Worm (Caenorhabditis elegans) whole organism, late embryonic: ENCODE data around the gene Y82E9BR.22.
"Not testable (repeated sequence)": the region's sequence is repeated elsewhere in the genome, so short reads cannot be mapped to it uniquely, and the experiment has no call there.

Experiments
- C08G9.2 ChIP-seq: sonication (generic microtip); optimal IDR thresholded peaks from 2 replicates; lab custom pipeline; 2016; ENCODE audit warnings: mild to moderate bottlenecking, missing genetic modification characterization, moderate library complexity, missing compliant biosample characterization
- ahr-1 ChIP-seq: sonication (generic microtip); optimal IDR thresholded peaks from 2 replicates; lab custom pipeline; 2016; ENCODE audit warnings: missing genetic modification characterization, missing compliant biosample characterization
- ama-1 ChIP-seq: fragments of 150-350 bp; optimal IDR thresholded peaks from 2 replicates; lab custom pipeline; 2014
- ceh-18 ChIP-seq: sonication (generic microtip); optimal IDR thresholded peaks from 2 replicates; lab custom pipeline; 2016; ENCODE audit warnings: missing genetic modification characterization, missing compliant biosample characterization
- ceh-19 ChIP-seq: fragments of 200-800 bp; sonication (Bioruptor generic); optimal IDR thresholded peaks from 2 replicates; lab custom pipeline; 2018; ENCODE audit warnings: mild to moderate bottlenecking, missing genetic modification characterization, missing compliant biosample characterization
- ceh-22 ChIP-seq: sonication (generic microtip); optimal IDR thresholded peaks from 2 replicates; lab custom pipeline; 2017; ENCODE audit warnings: missing biosample characterization, missing genetic modification characterization
- ceh-24 ChIP-seq: sonication (generic microtip); optimal IDR thresholded peaks from 2 replicates; lab custom pipeline; 2016; ENCODE audit warnings: mild to moderate bottlenecking, missing genetic modification characterization, missing compliant biosample characterization
- ceh-30 ChIP-seq: fragments of 150-350 bp; optimal IDR thresholded peaks from 2 replicates; lab custom pipeline; 2014; ENCODE audit warnings: missing biosample characterization, missing genetic modification characterization
- ceh-34 ChIP-seq: sonication (generic microtip); optimal IDR thresholded peaks from 2 replicates; lab custom pipeline; 2016; ENCODE audit warnings: mild to moderate bottlenecking, missing genetic modification characterization, missing compliant biosample characterization
- dmd-4 ChIP-seq: sonication (generic microtip); optimal IDR thresholded peaks from 2 replicates; lab custom pipeline; 2016; ENCODE audit warnings: borderline replicate concordance, missing genetic modification characterization, missing compliant biosample characterization
- elt-2 ChIP-seq: sonication (generic microtip); optimal IDR thresholded peaks from 2 replicates; lab custom pipeline; 2016; ENCODE audit warnings: missing genetic modification reagents, missing genetic modification characterization, missing compliant biosample characterization
- elt-4 ChIP-seq: sonication (generic microtip); optimal IDR thresholded peaks from 2 replicates; lab custom pipeline; 2016; ENCODE audit warnings: missing genetic modification characterization, missing compliant biosample characterization
- ets-4 ChIP-seq: sonication (generic microtip); optimal IDR thresholded peaks from 2 replicates; lab custom pipeline; 2016; ENCODE audit warnings: missing genetic modification characterization, missing compliant biosample characterization
- fax-1 ChIP-seq: sonication (generic microtip); optimal IDR thresholded peaks from 2 replicates; lab custom pipeline; 2016; ENCODE audit warnings: missing genotype, missing genetic modification characterization, missing compliant biosample characterization
- hlh-15 ChIP-seq: sonication (generic microtip); optimal IDR thresholded peaks from 2 replicates; lab custom pipeline; 2016; ENCODE audit warnings: missing genetic modification characterization, missing compliant biosample characterization
- hlh-30 ChIP-seq: sonication (generic microtip); optimal IDR thresholded peaks from 2 replicates; lab custom pipeline; 2017; ENCODE audit warnings: antibody characterized with exemption, missing genetic modification characterization, missing compliant biosample characterization; ENCODE audit not compliant: insufficient read depth
- hlh-6 ChIP-seq: sonication (generic microtip); optimal IDR thresholded peaks from 2 replicates; lab custom pipeline; 2016; ENCODE audit warnings: missing genotype, missing genetic modification characterization, missing compliant biosample characterization
- hlh-8 ChIP-seq: sonication (generic microtip); optimal IDR thresholded peaks from 2 replicates; lab custom pipeline; 2016; ENCODE audit warnings: missing genotype, missing genetic modification characterization, missing compliant biosample characterization
- nhr-232 ChIP-seq: sonication (generic microtip); optimal IDR thresholded peaks from 2 replicates; lab custom pipeline; 2016; ENCODE audit warnings: missing genetic modification characterization, missing compliant biosample characterization
- npax-4 ChIP-seq: sonication (generic microtip); optimal IDR thresholded peaks from 2 replicates; lab custom pipeline; 2016; ENCODE audit warnings: missing genetic modification characterization, missing compliant biosample characterization
- odd-2 ChIP-seq: sonication (generic microtip); optimal IDR thresholded peaks from 2 replicates; lab custom pipeline; 2017; ENCODE audit warnings: antibody characterized with exemption, mild to moderate bottlenecking, missing genetic modification characterization, missing compliant biosample characterization
- pat-9 ChIP-seq: fragments of 200-800 bp; sonication (Bioruptor generic); optimal IDR thresholded peaks from 2 replicates; lab custom pipeline; 2018; ENCODE audit warnings: mild to moderate bottlenecking, missing genetic modification characterization, moderate library complexity, missing compliant biosample characterization
- pha-2 ChIP-seq: sonication (generic microtip); optimal IDR thresholded peaks from 2 replicates; lab custom pipeline; 2017; ENCODE audit warnings: mild to moderate bottlenecking, missing genetic modification characterization, missing compliant biosample characterization
- pha-4 ChIP-seq: fragments of 150-350 bp; optimal IDR thresholded peaks from 2 replicates; lab custom pipeline; 2018; ENCODE audit warnings: missing biosample characterization, missing genetic modification reagents, missing genetic modification characterization
- pqm-1 ChIP-seq: sonication (generic microtip); optimal IDR thresholded peaks from 2 replicates; lab custom pipeline; 2016; ENCODE audit warnings: missing genetic modification characterization, missing compliant biosample characterization
- rnt-1 ChIP-seq: sonication (generic microtip); optimal IDR thresholded peaks from 2 replicates; lab custom pipeline; 2016; ENCODE audit warnings: missing genetic modification characterization, missing compliant biosample characterization
- sox-2 ChIP-seq: fragments of 200-800 bp; sonication (Bioruptor generic); IDR thresholded peaks from 2 replicates; pipeline ENCODE4 v1.3.6; 2022; ENCODE audit warnings: missing genetic modification reagents, missing genetic modification characterization, missing compliant biosample characterization
- syd-9 ChIP-seq: sonication (generic microtip); optimal IDR thresholded peaks from 2 replicates; lab custom pipeline; 2016; ENCODE audit warnings: mild to moderate bottlenecking, missing genetic modification characterization, moderate library complexity, missing compliant biosample characterization
- tbx-7 ChIP-seq: sonication (generic microtip); optimal IDR thresholded peaks from 2 replicates; lab custom pipeline; 2016; ENCODE audit warnings: missing genotype, missing genetic modification characterization, missing compliant biosample characterization
- unc-55 ChIP-seq: sonication (generic microtip); optimal IDR thresholded peaks from 2 replicates; lab custom pipeline; 2017; ENCODE audit warnings: missing biosample characterization, missing genetic modification reagents, missing genetic modification characterization
- unc-86 ChIP-seq: sonication (generic microtip); optimal IDR thresholded peaks from 2 replicates; lab custom pipeline; 2016; ENCODE audit warnings: missing genetic modification characterization, missing compliant biosample characterization

The Y82E9BR.22 gene

DNA sequence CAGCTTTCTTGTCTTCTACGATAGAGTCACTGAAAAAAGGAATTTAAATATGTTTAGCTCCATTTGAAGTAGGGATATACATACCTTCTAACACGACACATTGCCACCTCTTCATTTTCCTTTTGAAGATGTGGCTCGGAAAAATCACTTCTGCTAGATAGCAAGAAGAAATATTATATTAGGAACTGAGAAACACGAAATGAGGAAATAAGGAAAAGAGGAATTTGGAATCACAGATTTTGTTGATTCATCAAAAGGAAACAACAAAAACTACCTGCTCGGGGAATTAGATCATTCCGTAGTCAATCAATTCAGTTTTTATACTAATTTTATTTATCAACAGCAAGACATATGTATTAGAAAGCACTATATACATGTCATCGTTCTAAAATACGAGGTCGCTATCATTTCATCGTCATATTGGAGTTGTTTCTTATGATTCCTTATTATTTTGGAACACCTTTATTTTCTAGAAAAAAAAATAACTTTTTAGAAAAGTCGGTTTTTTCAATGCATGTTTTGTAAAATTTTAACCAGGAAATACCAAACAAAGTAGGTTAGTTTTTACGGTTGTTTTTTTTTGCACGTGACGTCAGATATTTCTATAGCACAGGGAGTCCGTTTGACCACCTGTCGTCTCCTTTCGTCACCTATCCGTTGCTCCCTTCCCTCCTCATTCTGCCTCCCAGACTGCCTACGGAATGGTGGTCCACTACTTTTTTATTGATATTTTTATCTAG is 28.3 kb downstream of the Y82E9BR.22 start, which contains the start of the genes pals-21 and Y82E9BR.6:
Gene pals-21, minus strand, starts transcription at position 101 of the 740 bp plus-strand sequence.
Gene Y82E9BR.6, plus strand, starts transcription at position 690 of the 740 bp plus-strand sequence.
- TF ChIP-seq ceh-22 (tag; lab: Kevin White, UChicago) (no peak), hlh-30 (tag; lab: Kevin White, UChicago) (peak; percentile 0)

DNA sequence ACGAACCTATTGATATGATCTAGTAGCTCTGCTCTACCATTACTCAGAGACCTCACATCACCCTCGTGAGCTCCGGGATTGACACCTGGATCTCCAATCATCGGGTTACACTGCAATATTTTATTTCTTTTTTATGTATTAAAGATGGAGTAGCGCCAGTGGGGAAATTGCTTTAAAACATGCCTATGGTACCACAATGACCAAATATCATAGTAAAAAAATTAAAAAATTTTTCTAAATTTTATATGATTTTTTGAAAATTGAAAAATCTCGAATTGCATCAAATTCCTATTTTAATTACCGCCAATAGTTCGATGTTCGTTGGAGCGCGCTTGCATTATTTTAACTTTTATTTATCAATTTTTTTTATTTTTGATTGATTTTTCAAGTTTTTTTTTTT is 31.1 kb downstream of the Y82E9BR.22 start, which contains the start of gene pals-40:
Gene pals-40, minus strand, starts transcription at position 101 of the 400 bp plus-strand sequence.
- not testable (repeated sequence) for TF ChIP-seq ceh-24; ceh-34 (tag; lab: Kevin White, UChicago); hlh-15 (tag; lab: Kevin White, UChicago)

DNA sequence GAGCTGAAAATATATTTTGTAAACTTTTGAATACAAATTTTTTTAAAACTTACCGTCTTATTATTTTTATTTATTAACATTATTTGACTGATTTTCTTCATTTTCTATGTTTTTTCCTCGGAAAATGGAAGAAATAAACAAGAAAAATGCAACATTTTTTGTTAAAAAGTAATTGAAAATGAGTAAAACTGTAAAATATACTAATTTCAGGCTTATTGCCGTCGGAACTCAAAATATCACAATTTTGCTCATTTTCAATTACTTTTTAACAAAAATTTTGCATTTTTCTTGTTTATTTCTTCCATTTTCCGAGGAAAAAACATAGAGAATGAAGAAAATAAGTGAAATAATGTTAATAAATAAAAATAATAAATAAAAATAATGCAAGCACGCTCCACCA is 33.5 kb downstream of the Y82E9BR.22 start, which contains the start of gene Y82E9BR.10:
Gene Y82E9BR.10, minus strand, starts transcription at position 101 of the 400 bp plus-strand sequence.
- TF ChIP-seq unc-55 (GFP tag; lab: Kevin White, UChicago); ceh-18 (tag; lab: Kevin White, UChicago); dmd-4: not testable (repeated sequence)

DNA sequence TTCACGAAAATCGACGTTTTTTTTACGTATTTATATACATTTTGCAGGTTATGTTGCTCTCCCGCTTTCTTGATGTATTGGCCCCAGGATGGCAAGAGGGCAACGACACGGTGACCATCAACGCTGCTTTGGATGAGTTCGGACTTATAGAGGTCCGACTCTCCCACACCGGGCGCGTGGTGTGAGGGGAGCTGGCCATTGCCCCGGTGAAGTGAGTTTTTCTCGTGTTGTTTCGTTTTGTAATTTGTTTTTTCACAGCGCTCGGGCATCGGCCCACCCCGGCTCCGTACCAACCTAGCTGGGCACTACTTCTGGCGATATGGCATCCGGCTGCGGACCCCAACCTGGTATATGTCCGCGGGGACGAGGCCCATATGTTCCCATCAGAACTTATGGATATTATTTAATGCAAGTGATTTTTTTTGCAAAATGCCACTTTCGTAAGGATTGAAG is 34.7 kb downstream of the Y82E9BR.22 start, which contains the start of gene Y82E9BR.20:
Gene Y82E9BR.20, plus strand, starts transcription at position 51 of the 453 bp plus-strand sequence.
- TF ChIP-seq fax-1 (tag; lab: Kevin White, UChicago) = no peak
- TF ChIP-seq ets-4 (tag; lab: Kevin White, UChicago) = no peak
- no peak for TF ChIP-seq ceh-18 (tag; lab: Kevin White, UChicago)
- no peak for TF ChIP-seq odd-2 (tag; lab: Kevin White, UChicago)
- no peak for TF ChIP-seq hlh-6 (tag; lab: Kevin White, UChicago)
- no peak for TF ChIP-seq pqm-1 (tag; lab: Kevin White, UChicago)
- no peak for TF ChIP-seq rnt-1
- no peak for TF ChIP-seq tbx-7
- TF ChIP-seq pha-4 (tag; lab: Kevin White, UChicago) = no peak
- TF ChIP-seq npax-4 = no peak
- no peak for TF ChIP-seq sox-2
- no peak for TF ChIP-seq nhr-232
- TF ChIP-seq ama-1 = no peak
- TF ChIP-seq hlh-30 (tag; lab: Kevin White, UChicago) = no peak
- no peak for TF ChIP-seq C08G9.2 (tag; lab: Kevin White, UChicago)
- no peak for TF ChIP-seq hlh-15 (tag; lab: Kevin White, UChicago)
- no peak for TF ChIP-seq ahr-1 (tag; lab: Kevin White, UChicago)
- TF ChIP-seq hlh-8 (tag; lab: Kevin White, UChicago) = no peak
- TF ChIP-seq unc-86 (tag; lab: Kevin White, UChicago) = no peak
- TF ChIP-seq, all 69 proteins: peak for 0

DNA sequence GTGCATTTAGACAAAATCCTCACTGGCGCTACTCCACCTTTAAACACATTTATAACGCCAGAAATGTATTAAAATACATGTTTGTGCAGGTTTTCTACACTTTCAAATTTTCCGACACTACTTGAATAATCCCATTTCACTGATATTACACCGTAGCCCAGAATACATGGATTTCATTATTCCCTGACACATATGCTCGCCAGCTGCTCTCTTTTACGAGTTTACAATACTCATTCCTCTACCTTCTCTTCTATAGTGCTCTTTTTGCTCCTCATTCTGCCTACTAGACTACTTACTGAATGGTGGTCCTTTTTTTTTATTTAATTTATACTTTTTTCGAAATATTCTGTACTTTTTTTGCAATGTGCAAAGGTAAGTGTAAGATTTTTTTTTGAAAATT is 36.5 kb downstream of the Y82E9BR.22 start:
- TF ChIP-seq pha-2 (tag; lab: Kevin White, UChicago) (no peak), ceh-19 (GFP tag; lab: Kevin White, UChicago) (no peak), hlh-8 (tag; lab: Kevin White, UChicago) (peak; percentile 69), pat-9 (no peak)

DNA sequence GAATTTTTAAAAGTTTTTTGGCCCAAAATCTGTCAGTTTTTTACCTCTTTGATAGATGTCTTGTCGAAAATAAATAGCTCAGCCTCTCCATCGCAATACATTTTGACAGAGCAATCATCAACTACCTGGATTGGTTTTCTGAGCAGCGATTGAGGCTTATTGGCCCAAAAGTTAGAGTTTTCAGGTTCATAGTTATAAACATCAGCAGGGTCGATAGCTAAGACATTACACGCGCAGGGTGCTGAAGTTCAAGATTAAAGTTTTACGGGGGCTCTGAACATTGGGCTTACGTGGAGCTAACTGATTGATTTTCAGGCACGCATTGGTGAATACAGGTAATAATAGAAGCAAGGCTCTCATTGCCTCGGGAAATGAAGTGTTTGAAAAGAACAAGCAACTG is 49.4 kb downstream of the Y82E9BR.22 start, which contains the start of gene Y82E9BR.9:
Gene Y82E9BR.9, minus strand, starts transcription at position 101 of the 400 bp plus-strand sequence.
- TF ChIP-seq ceh-19 (GFP tag; lab: Kevin White, UChicago) (no peak), hlh-8 (tag; lab: Kevin White, UChicago) (no peak), elt-2 (tag; lab: Kevin White, UChicago) (no peak), hlh-6 (tag; lab: Kevin White, UChicago) (no peak), ets-4 (tag; lab: Kevin White, UChicago) (no peak), ceh-24 (no peak), syd-9 (tag; lab: Kevin White, UChicago) (no peak), elt-4 (no peak), pha-4 (tag; lab: Kevin White, UChicago) (no peak), ceh-30 (no peak)
